Worm (Caenorhabditis elegans): ENCODE results near the gene wrt-8.

DNA sequence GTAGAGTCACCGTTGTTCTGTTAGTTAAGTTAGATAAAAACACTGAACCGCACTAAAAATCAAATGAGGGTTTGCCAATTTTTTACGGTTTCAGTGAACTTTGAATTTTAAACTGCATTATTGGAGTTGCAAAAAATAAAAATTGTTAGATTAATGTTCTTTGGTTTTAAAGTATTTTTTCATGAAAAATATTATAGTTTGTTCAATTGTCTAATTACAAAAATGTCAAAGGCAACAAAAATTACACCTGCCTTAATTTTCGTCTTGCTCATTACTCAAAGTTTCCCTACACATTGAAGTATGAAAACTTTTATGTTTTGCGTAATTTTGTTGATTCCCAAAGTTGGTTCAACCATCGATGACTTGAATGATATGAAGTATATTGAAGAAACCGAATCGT, 33.6 kb downstream of the wrt-8 start, which contains the start of gene irld-62:
- TF ChIP-seq flt-1 (GFP tag; IDR thresholded peaks at IDR 0.05), result no peak
- no peak for TF ChIP-seq cog-1 (tag; optimal IDR thresholded peaks at IDR 0.05)
- TF ChIP-seq ztf-29 (GFP tag; IDR thresholded peaks at IDR 0.05), result no peak
- no peak for TF ChIP-seq ztf-23 (GFP tag; IDR thresholded peaks at IDR 0.05)
